Worm (Caenorhabditis elegans) whole organism, mixed stage, embryonic: ENCODE measurements around the gene prk-1.

Source experiments
- M03D4.4 ChIP-seq: sonication (generic microtip); optimal IDR thresholded peaks from 2 replicates; lab custom pipeline; 2017; ENCODE audit warnings: mild to moderate bottlenecking, missing genetic modification characterization, missing compliant biosample characterization
- bed-3 ChIP-seq: fragments of 200-800 bp; sonication (Bioruptor generic); optimal IDR thresholded peaks from 3 replicates; lab custom pipeline; 2018; ENCODE audit warnings: mild to moderate bottlenecking, missing genetic modification characterization, moderate library complexity, missing compliant biosample characterization
- blmp-1 ChIP-seq: fragments of 150-350 bp; optimal IDR thresholded peaks from 2 replicates; lab custom pipeline; 2014; ENCODE audit warnings: missing biosample characterization, missing genetic modification characterization
- ceh-39 ChIP-seq: fragments of 150-350 bp; optimal IDR thresholded peaks from 2 replicates; lab custom pipeline; 2014; ENCODE audit warnings: missing biosample characterization, missing genetic modification characterization
- ceh-43 ChIP-seq: fragments of 200-800 bp; sonication (Bioruptor generic); optimal IDR thresholded peaks from 2 replicates; lab custom pipeline; 2018; ENCODE audit warnings: mild to moderate bottlenecking, missing genetic modification characterization, moderate library complexity, missing compliant biosample characterization
- ceh-83 ChIP-seq: fragments of 200-800 bp; sonication (Bioruptor generic); optimal IDR thresholded peaks from 2 replicates; lab custom pipeline; 2018; ENCODE audit warnings: mild to moderate bottlenecking, missing genetic modification characterization, missing compliant biosample characterization
- ces-1 ChIP-seq: fragments of 150-350 bp; optimal IDR thresholded peaks from 2 replicates; lab custom pipeline; 2014; ENCODE audit warnings: missing biosample characterization, missing genetic modification reagents, missing genetic modification characterization
- cnd-1 ChIP-seq: fragments of 200-800 bp; sonication (Bioruptor generic); optimal IDR thresholded peaks from 2 replicates; lab custom pipeline; 2018; ENCODE audit warnings: mild to moderate bottlenecking, missing genetic modification characterization, missing compliant biosample characterization
- drap-1 ChIP-seq: fragments of 200-800 bp; sonication (Bioruptor generic); optimal IDR thresholded peaks from 3 replicates; lab custom pipeline; 2018; ENCODE audit warnings: mild to moderate bottlenecking, missing genetic modification characterization, missing compliant biosample characterization
- elt-1 ChIP-seq: sonication (generic microtip); optimal IDR thresholded peaks from 2 replicates; lab custom pipeline; 2017; ENCODE audit warnings: missing genetic modification characterization, mild to moderate bottlenecking, missing compliant biosample characterization, antibody characterized with exemption, moderate library complexity, borderline replicate concordance; ENCODE audit not compliant: insufficient read depth
- elt-3 ChIP-seq: fragments of 150-350 bp; optimal IDR thresholded peaks from 2 replicates; lab custom pipeline; 2014; ENCODE audit warnings: missing biosample characterization, missing genetic modification characterization
- flh-1 ChIP-seq: fragments of 200-800 bp; sonication (Bioruptor generic); optimal IDR thresholded peaks from 2 replicates; lab custom pipeline; 2018; ENCODE audit warnings: mild to moderate bottlenecking, missing genetic modification characterization, moderate library complexity, missing compliant biosample characterization
- ham-2 ChIP-seq: fragments of 200-800 bp; sonication (Bioruptor generic); optimal IDR thresholded peaks from 2 replicates; lab custom pipeline; 2018; ENCODE audit warnings: mild to moderate bottlenecking, missing genetic modification characterization, missing compliant biosample characterization
- hlh-1 ChIP-seq: fragments of 150-350 bp; optimal IDR thresholded peaks from 2 replicates; lab custom pipeline; 2014; ENCODE audit warnings: missing biosample characterization, missing genetic modification reagents, missing genetic modification characterization
- lin-13 ChIP-seq: fragments of 150-350 bp; optimal IDR thresholded peaks from 2 replicates; lab custom pipeline; 2014; ENCODE audit warnings: missing biosample characterization, missing genetic modification characterization
- lin-32 ChIP-seq: fragments of 200-800 bp; sonication (Bioruptor generic); optimal IDR thresholded peaks from 2 replicates; lab custom pipeline; 2018; ENCODE audit warnings: mild to moderate bottlenecking, missing genetic modification characterization, missing compliant biosample characterization
- lsy-2 ChIP-seq: fragments of 150-350 bp; optimal IDR thresholded peaks from 2 replicates; lab custom pipeline; 2014; ENCODE audit warnings: missing biosample characterization, missing genetic modification characterization
- mab-5 ChIP-seq: fragments of 150-350 bp; optimal IDR thresholded peaks from 2 replicates; lab custom pipeline; 2014; ENCODE audit warnings: missing biosample characterization, missing genetic modification characterization
- mep-1 ChIP-seq: fragments of 150-350 bp; optimal IDR thresholded peaks from 2 replicates; lab custom pipeline; 2017; ENCODE audit warnings: missing biosample characterization, missing genetic modification reagents, missing genetic modification characterization, inconsistent platforms
- mls-2 ChIP-seq: sonication (generic microtip); optimal IDR thresholded peaks from 2 replicates; lab custom pipeline; 2016; ENCODE audit warnings: mild to moderate bottlenecking, missing genetic modification characterization, moderate library complexity, missing compliant biosample characterization
- nhr-12 ChIP-seq: fragments of 150-350 bp; optimal IDR thresholded peaks from 2 replicates; lab custom pipeline; 2014; ENCODE audit warnings: missing biosample characterization, missing genetic modification characterization
- nhr-2 ChIP-seq: fragments of 150-350 bp; optimal IDR thresholded peaks from 2 replicates; lab custom pipeline; 2014; ENCODE audit warnings: missing biosample characterization, missing genetic modification characterization
- nhr-237 ChIP-seq: fragments of 150-350 bp; optimal IDR thresholded peaks from 2 replicates; lab custom pipeline; 2014; ENCODE audit warnings: missing biosample characterization, missing genetic modification characterization
- nhr-28 ChIP-seq: fragments of 150-350 bp; optimal IDR thresholded peaks from 2 replicates; lab custom pipeline; 2014; ENCODE audit warnings: missing biosample characterization, missing genetic modification characterization
- nhr-76 ChIP-seq: sonication (generic microtip); optimal IDR thresholded peaks from 2 replicates; lab custom pipeline; 2017; ENCODE audit warnings: missing biosample characterization, missing genetic modification characterization
- pha-4 ChIP-seq: fragments of 150-350 bp; optimal IDR thresholded peaks from 2 replicates; lab custom pipeline; 2018; ENCODE audit warnings: missing biosample characterization, missing genetic modification reagents, missing genetic modification characterization
- sem-2 ChIP-seq: fragments of 200-800 bp; sonication (Bioruptor generic); optimal IDR thresholded peaks from 2 replicates; lab custom pipeline; 2018; ENCODE audit warnings: mild to moderate bottlenecking, missing genetic modification characterization, missing compliant biosample characterization
- snpc-4 ChIP-seq: fragments of 150-350 bp; optimal IDR thresholded peaks from 2 replicates; lab custom pipeline; 2014; ENCODE audit warnings: missing biosample characterization, missing genetic modification characterization
- sptf-1 ChIP-seq: sonication (generic microtip); optimal IDR thresholded peaks from 2 replicates; lab custom pipeline; 2017; ENCODE audit warnings: mild to moderate bottlenecking, missing genetic modification characterization, moderate library complexity, missing compliant biosample characterization
- tbx-8 ChIP-seq: fragments of 200-800 bp; sonication (Bioruptor generic); optimal IDR thresholded peaks from 2 replicates; lab custom pipeline; 2018; ENCODE audit warnings: mild to moderate bottlenecking, missing genetic modification characterization, moderate library complexity, missing compliant biosample characterization
- unc-120 ChIP-seq: sonication (generic microtip); optimal IDR thresholded peaks from 2 replicates; lab custom pipeline; 2017; ENCODE audit warnings: missing genetic modification characterization, missing compliant biosample characterization; ENCODE audit not compliant: poor library complexity, severe bottlenecking
- unc-39 ChIP-seq: fragments of 150-350 bp; optimal IDR thresholded peaks from 2 replicates; lab custom pipeline; 2014; ENCODE audit warnings: missing biosample characterization, missing genetic modification characterization
- unc-62 ChIP-seq: fragments of 150-350 bp; optimal IDR thresholded peaks from 2 replicates; lab custom pipeline; 2014; ENCODE audit warnings: missing biosample characterization, missing genetic modification reagents, missing genetic modification characterization
- zip-8 ChIP-seq: fragments of 150-350 bp; optimal IDR thresholded peaks from 2 replicates; lab custom pipeline; 2014; ENCODE audit warnings: missing biosample characterization, missing genetic modification characterization
- ztf-11 ChIP-seq: fragments of 150-350 bp; optimal IDR thresholded peaks from 2 replicates; lab custom pipeline; 2014; ENCODE audit warnings: missing biosample characterization, missing genetic modification characterization

Gene prk-1

DNA sequence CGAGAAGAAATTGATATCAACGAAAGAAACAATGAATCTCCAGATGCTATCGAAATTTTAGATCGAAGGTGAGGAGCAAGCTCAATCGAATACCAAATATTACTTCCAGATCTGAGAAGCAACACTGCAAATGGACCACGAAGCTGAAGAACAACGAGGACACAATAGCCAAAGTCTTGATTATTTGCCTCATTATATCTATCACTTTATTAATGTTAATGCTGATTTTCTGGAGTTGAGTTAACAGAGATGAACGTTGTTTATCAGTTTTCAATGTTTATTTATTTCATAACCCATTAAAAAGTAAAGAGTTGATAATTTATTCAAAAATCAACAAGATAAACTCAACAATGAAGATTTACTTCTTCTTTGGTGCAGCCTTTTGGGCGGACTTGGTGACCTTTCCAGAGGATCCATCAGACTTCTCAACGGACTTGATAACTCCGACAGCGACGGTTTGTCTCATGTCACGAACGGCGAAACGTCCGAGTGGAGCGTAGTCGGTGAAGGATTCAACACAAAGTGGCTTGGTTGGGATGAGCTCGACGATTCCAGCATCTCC is 20.1 kb upstream of the prk-1 start:
- TF ChIP-seq nhr-28 (tag; lab: Kevin White, UChicago) (no peak), nhr-2 (tag; lab: Kevin White, UChicago) (no peak), unc-120 (tag; lab: Kevin White, UChicago) (no peak), nhr-12 (tag; lab: Kevin White, UChicago) (no peak), snpc-4 (tag; lab: Kevin White, UChicago) (no peak), lsy-2 (tag; lab: Kevin White, UChicago) (no peak), blmp-1 (tag; lab: Kevin White, UChicago) (no peak), flh-1 (no peak), nhr-237 (no peak), ceh-43 (GFP tag; lab: Kevin White, UChicago) (no peak), ceh-83 (GFP tag; lab: Kevin White, UChicago) (no peak), lin-32 (GFP tag; lab: Kevin White, UChicago) (no peak), cnd-1 (tag; lab: Kevin White, UChicago) (no peak), ztf-11 (tag; lab: Kevin White, UChicago) (no peak), lin-13 (no peak), pha-4 (tag; lab: Kevin White, UChicago) (no peak), ham-2 (GFP tag; lab: Kevin White, UChicago) (no peak), mls-2 (no peak)
- TF ChIP-seq, all 35 proteins: peak for 0

DNA sequence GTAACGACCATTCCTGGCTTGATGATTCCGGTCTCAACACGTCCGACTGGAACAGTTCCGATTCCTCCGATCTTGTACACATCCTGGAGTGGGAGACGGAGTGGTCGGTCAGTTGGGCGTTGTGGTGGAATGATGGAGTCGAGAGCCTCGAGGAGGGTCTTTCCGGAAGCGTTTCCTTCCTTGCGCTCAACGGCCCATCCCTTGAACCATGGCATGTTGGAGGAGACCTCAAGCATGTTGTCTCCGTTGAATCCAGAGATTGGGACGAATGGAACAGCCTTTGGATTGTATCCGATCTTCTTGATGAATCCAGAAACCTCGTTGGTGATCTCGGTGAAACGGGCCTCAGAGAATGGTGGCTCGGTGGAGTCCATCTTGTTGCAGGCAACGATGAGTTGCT is 19.2 kb upstream of the prk-1 start:
- no peak for TF ChIP-seq ceh-39 (tag; lab: Kevin White, UChicago)
- no peak for TF ChIP-seq bed-3 (GFP tag; lab: Kevin White, UChicago)
- no peak for TF ChIP-seq nhr-28 (tag; lab: Kevin White, UChicago)
- no peak for TF ChIP-seq elt-3 (tag; lab: Kevin White, UChicago)
- no peak for TF ChIP-seq lsy-2 (tag; lab: Kevin White, UChicago)
- TF ChIP-seq nhr-12 (tag; lab: Kevin White, UChicago), result no peak

DNA sequence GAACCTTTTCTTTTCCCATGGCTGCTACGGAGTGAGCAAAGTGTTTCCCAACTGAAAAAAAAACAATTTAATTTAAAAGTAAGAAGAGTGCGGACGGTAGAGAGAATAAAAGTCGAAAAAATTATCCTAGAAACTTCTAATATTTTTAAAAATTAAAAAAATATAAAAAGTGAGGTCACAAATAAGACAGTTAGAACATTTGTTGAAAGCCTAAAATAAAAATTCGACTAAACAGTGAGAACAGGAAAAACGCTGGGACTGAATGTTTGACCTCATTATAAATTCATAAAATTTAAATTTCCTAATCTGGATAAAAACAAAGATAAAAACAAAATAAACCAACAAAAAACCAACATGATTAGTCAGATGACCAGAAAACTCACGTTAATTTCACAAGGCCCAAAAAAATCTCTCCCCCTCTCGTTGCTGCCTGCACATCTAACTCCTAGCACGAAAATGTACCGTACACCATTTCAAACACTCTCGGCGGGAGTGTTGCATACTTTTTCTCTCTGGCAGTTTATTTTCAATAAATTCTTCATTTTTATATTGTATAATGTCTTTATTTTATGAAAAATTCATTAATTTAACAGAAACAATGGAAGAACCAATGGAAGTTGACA is 18.2 kb upstream of the prk-1 start, which contains the start of the genes eef-1A.1 and rfc-4:
TSS of gene eef-1A.1 (minus strand) at position 51 of the 623 bp plus-strand sequence.
TSS of gene rfc-4 (plus strand) at position 592 of the 623 bp plus-strand sequence.
- TF ChIP-seq nhr-28 (tag; lab: Kevin White, UChicago) (no peak), hlh-1 (peak; percentile 83), lsy-2 (tag; lab: Kevin White, UChicago) (peak; percentile 100), zip-8 (tag; lab: Kevin White, UChicago) (no peak), ceh-83 (GFP tag; lab: Kevin White, UChicago) (no peak), tbx-8 (GFP tag; lab: Kevin White, UChicago) (no peak), lin-32 (GFP tag; lab: Kevin White, UChicago) (no peak), drap-1 (peak; percentile 71), sem-2 (GFP tag; lab: Kevin White, UChicago) (no peak), elt-1 (tag; lab: Kevin White, UChicago) (no peak), ham-2 (GFP tag; lab: Kevin White, UChicago) (no peak), lin-13 (peak; percentile 91), mab-5 (tag; lab: Kevin White, UChicago) (peak; percentile 75), snpc-4 (tag; lab: Kevin White, UChicago) (no peak), bed-3 (GFP tag; lab: Kevin White, UChicago) (peak; percentile 18), M03D4.4 (tag; lab: Kevin White, UChicago) (peak; percentile 73), ceh-43 (GFP tag; lab: Kevin White, UChicago) (peak; percentile 39), mep-1 (tag; lab: Kevin White, UChicago) (peak; percentile 97), mls-2 (peak; percentile 58), elt-3 (tag; lab: Kevin White, UChicago) (peak; percentile 63), nhr-76 (no peak), sptf-1 (tag; lab: Kevin White, UChicago) (peak; percentile 87), cnd-1 (tag; lab: Kevin White, UChicago) (peak; percentile 31), blmp-1 (tag; lab: Kevin White, UChicago) (peak; percentile 19), ces-1 (GFP tag; lab: Kevin White, UChicago) (peak; percentile 89), flh-1 (no peak), unc-120 (tag; lab: Kevin White, UChicago) (peak; percentile 76), nhr-12 (tag; lab: Kevin White, UChicago) (no peak), nhr-237 (peak; percentile 96), nhr-2 (tag; lab: Kevin White, UChicago) (peak; percentile 80), ceh-39 (tag; lab: Kevin White, UChicago) (peak; percentile 97), ztf-11 (tag; lab: Kevin White, UChicago) (peak; percentile 79), unc-39 (tag; lab: Kevin White, UChicago) (no peak), pha-4 (tag; lab: Kevin White, UChicago) (peak; percentile 97), unc-62 (peak; percentile 85)
